ENCODE assay signal across 1 fruit fly cellular context in the genomic region with DNA sequence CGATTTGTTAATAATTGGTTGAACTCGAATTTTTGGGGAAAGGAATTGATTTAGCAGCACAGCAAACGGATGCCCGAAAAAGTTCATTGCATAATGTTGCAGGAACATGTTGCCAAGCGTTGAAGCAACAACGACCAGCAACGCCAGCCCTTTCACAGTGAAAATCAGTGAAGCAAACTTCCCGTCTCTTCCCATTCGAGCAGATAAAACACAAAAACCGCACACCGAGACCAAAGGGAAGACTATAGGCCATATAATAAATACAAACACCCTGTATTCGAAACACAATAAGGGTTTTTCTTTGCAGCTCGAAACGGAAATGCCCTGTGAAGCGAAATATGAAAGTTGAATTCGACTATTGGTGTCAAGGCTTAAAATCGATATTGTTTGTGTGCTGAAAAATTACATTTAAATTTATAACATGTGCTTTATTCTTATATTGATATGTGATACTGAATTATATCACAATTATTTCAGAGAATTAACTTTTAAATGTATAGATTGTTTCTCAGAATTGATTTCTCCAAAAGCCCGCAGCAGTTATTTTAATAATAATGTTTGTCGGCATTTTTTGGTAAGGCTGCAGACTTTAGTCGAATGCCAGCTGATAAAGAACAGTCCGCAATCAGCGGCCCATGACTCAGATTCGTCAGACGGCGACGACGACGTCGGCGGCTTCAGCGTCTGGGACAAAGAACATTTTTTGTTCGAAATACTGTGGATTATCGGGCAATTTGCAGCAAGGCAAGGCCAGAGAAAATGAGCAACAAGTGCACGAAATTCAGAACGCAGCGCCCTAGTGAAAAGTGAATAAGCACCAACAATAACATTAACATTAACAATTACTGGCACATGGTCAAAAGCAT.
A peak's percentile ranks its signal among the peaks of the same experiment; 100 is the strongest.
TF ChIP-seq lines count a peak whose summit lies in the region.

No protein-coding gene starts in this region.

TF ChIP-seq in whole organism, embryonic, 481 proteins besides CTCF, POLR2A, EP300 and RAD21 (continued from another document):
- TF ChIP-seq oc (tag; optimal IDR thresholded peaks at IDR 0.05; lab: Kevin White, UChicago) (no peak), ham (GFP tag; IDR thresholded peaks at IDR 0.05; lab: Robert Waterston, UW) (no peak), CG2199 (GFP tag; IDR thresholded peaks at IDR 0.05; lab: Robert Waterston, UW) (peak; percentile 88; the same call in 2 of the 3 replicates), sens-2 (GFP tag; IDR thresholded peaks at IDR 0.05; lab: Robert Waterston, UW) (0 out of 2 replicates have a peak, but pooled peaks have one; percentile 29), CG14860 (GFP tag; IDR thresholded peaks at IDR 0.05; lab: Robert Waterston, UW; ENCODE audit: partially characterized antibody) (no peak), sr (GFP tag; IDR thresholded peaks at IDR 0.05; lab: Robert Waterston, UW) (no peak), CG11504 (tag; optimal IDR thresholded peaks at IDR 0.05; lab: Kevin White, UChicago) (peak; percentile 98), CG32767 (GFP tag; IDR thresholded peaks at IDR 0.05; lab: Robert Waterston, UW) (no peak), ase (GFP tag; IDR thresholded peaks at IDR 0.05; lab: Robert Waterston, UW) (no peak), CG10431 (GFP tag; optimal IDR thresholded peaks at IDR 0.05; lab: Kevin White, UChicago) (no peak), gcm2 (GFP tag; optimal IDR thresholded peaks at IDR 0.05; lab: Kevin White, UChicago) (no peak), CG2678 (tag; optimal IDR thresholded peaks at IDR 0.05; lab: Kevin White, UChicago) (no peak), Pdp1 (GFP tag; optimal IDR thresholded peaks at IDR 0.05; lab: Kevin White, UChicago) (peak in 1 of 2 experiments; percentile 30), CG9437 (GFP tag; optimal IDR thresholded peaks at IDR 0.05; lab: Kevin White, UChicago) (no peak), eve (GFP tag; optimal IDR thresholded peaks at IDR 0.05; lab: Kevin White, UChicago) (peak in 1 of 2 experiments; percentile 19), CG14050 (GFP tag; IDR thresholded peaks at IDR 0.05; lab: Robert Waterston, UW) (no peak), CG11560 (tag; IDR thresholded peaks at IDR 0.05; lab: Robert Waterston, UW) (no peak), CG6254 (GFP tag; optimal IDR thresholded peaks at IDR 0.05; lab: Kevin White, UChicago) (no peak), Med (GFP tag; lab: Kevin White, UChicago) (peak; percentile 52), CG10462 (GFP tag; optimal IDR thresholded peaks at IDR 0.05; lab: Kevin White, UChicago) (no peak), ap (GFP tag; IDR thresholded peaks at IDR 0.05; lab: Robert Waterston, UW) (no peak), CG4360 (GFP tag; IDR thresholded peaks at IDR 0.05; lab: Robert Waterston, UW) (no peak), kni (GFP tag; optimal IDR thresholded peaks at IDR 0.05; lab: Kevin White, UChicago) (no peak), CG15073 (GFP tag; optimal IDR thresholded peaks at IDR 0.05; lab: Kevin White, UChicago) (no peak), bsh (GFP tag; optimal IDR thresholded peaks at IDR 0.05; lab: Kevin White, UChicago) (no peak), CG6854 (GFP tag; optimal IDR thresholded peaks at IDR 0.05; lab: Kevin White, UChicago) (no peak), rib (GFP tag; IDR thresholded peaks at IDR 0.05; lab: Robert Waterston, UW) (no peak), CG3163 (GFP tag; optimal IDR thresholded peaks at IDR 0.05; lab: Kevin White, UChicago) (no peak)
